Comparison of ENCODE assay signal across 5 worm cellular contexts in the genomic region with DNA sequence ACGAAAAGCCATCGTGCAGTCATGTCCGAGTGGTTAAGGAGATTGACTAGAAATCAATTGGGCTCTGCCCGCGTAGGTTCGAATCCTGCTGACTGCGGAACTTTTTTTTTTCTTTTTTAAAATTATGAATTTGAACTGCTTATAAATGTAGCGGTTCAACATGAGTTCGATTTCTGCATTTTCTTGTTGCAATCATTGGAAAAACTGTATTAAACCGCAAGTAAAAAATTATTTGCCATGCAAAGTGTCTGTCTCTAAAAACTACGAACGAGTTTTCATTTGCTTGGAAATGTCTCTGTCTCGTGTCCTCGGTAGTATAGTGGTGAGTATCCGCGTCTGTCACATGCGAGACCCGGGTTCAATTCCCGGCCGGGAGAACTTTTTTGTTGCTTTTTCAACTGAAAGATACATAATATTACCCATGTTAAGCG.
TF ChIP-seq lines count a peak whose summit lies in the region.

No protein-coding gene starts in this region.

TF ChIP-seq in whole organism, L1 larva, 84 proteins besides CTCF, POLR2A, EP300 and RAD21 (continues in another document):
- TF ChIP-seq rnt-1 (tag; optimal IDR thresholded peaks at IDR 0.05; lab: Kevin White, UChicago) (peak; percentile 48), lin-35 (GFP tag; optimal IDR thresholded peaks at IDR 0.05; lab: Kevin White, UChicago) (peak; percentile 6 to 48), ceh-82 (tag; optimal IDR thresholded peaks at IDR 0.05; lab: Kevin White, UChicago) (peak in 1 of 3 experiments; percentile 46), C16A3.4 (tag; optimal IDR thresholded peaks at IDR 0.05; lab: Kevin White, UChicago) (peak; percentile 43), nhr-77 (tag; optimal IDR thresholded peaks at IDR 0.05; lab: Kevin White, UChicago) (peak; percentile 20), efl-1 (optimal IDR thresholded peaks at IDR 0.05; lab: Kevin White, UChicago) (peak in 1 of 2 experiments; percentile 18), efl-1 (GFP tag; optimal IDR thresholded peaks at IDR 0.05 in 1 of 2; lab: Kevin White, UChicago) (peak in 1 of 2 experiments; percentile 65), irx-1 (tag; optimal IDR thresholded peaks at IDR 0.05; lab: Kevin White, UChicago) (peak; percentile 2), mep-1 (tag; optimal IDR thresholded peaks at IDR 0.05; lab: Kevin White, UChicago) (peak; percentile 8), jun-1 (tag; optimal IDR thresholded peaks at IDR 0.05; lab: Kevin White, UChicago) (peak; percentile 16), mdl-1 (tag; optimal IDR thresholded peaks at IDR 0.05; lab: Kevin White, UChicago) (peak in 1 of 2 experiments; percentile 70), snu-23 (GFP tag; optimal IDR thresholded peaks at IDR 0.05; lab: Kevin White, UChicago) (peak; percentile 59), lin-13 (GFP tag; optimal IDR thresholded peaks at IDR 0.05; lab: Kevin White, UChicago) (peak; percentile 7), lin-14 (GFP tag; optimal IDR thresholded peaks at IDR 0.05; lab: Kevin White, UChicago) (peak; percentile 2), lsy-2 (tag; optimal IDR thresholded peaks at IDR 0.05; lab: Kevin White, UChicago) (peak in 1 of 2 experiments; percentile 46), xbp-1 (tag; optimal IDR thresholded peaks at IDR 0.05; lab: Kevin White, UChicago) (peak; percentile 22)

TF ChIP-seq in whole organism, L3 larva, 47 proteins besides CTCF, POLR2A, EP300 and RAD21:
- TF ChIP-seq nfya-1 (tag; optimal IDR thresholded peaks at IDR 0.05; lab: Kevin White, UChicago; ENCODE audit: insufficient read depth) (peak; percentile 32), elt-2 (tag; optimal IDR thresholded peaks at IDR 0.05; lab: Kevin White, UChicago) (peak; percentile 12), nhr-23 (tag; optimal IDR thresholded peaks at IDR 0.05; lab: Kevin White, UChicago) (peak; percentile 20), lin-39 (tag; optimal IDR thresholded peaks at IDR 0.05; lab: Kevin White, UChicago) (peak; percentile 11), lin-15B (tag; optimal IDR thresholded peaks at IDR 0.05; lab: Kevin White, UChicago) (peak; percentile 1), pha-4 (tag; optimal IDR thresholded peaks at IDR 0.05; lab: Kevin White, UChicago) (peak; percentile 49)

TF ChIP-seq in whole organism, early embryonic, 17 proteins besides CTCF, POLR2A, EP300 and RAD21:
- TF ChIP-seq pes-1 (GFP tag; IDR thresholded peaks at IDR 0.05; lab: Robert Waterston, UW) (peak; percentile 81), scrt-1 (GFP tag; IDR thresholded peaks at IDR 0.05; lab: Robert Waterston, UW) (peak; percentile 61), tbx-11 (GFP tag; IDR thresholded peaks at IDR 0.05; lab: Robert Waterston, UW) (peak; percentile 58), flt-1 (GFP tag; IDR thresholded peaks at IDR 0.05; lab: Robert Waterston, UW) (peak; percentile 83), tbx-37 (GFP tag; conservative IDR thresholded peaks at IDR 0.05; lab: Robert Waterston, UW) (peak; percentile 79)

TF ChIP-seq in whole organism, midembryonic, 9 proteins besides CTCF, POLR2A, EP300 and RAD21:
- peak; percentile 63; the same call in 1 of the 2 replicates for TF ChIP-seq klf-2 (GFP tag; conservative IDR thresholded peaks at IDR 0.05; lab: Robert Waterston, UW)
- peak; percentile 79 for TF ChIP-seq tab-1 (GFP tag; IDR thresholded peaks at IDR 0.05; lab: Robert Waterston, UW)
- TF ChIP-seq flt-1 (GFP tag; IDR thresholded peaks at IDR 0.05; lab: Robert Waterston, UW), result peak; percentile 86
- TF ChIP-seq ztf-29 (GFP tag; IDR thresholded peaks at IDR 0.05; lab: Robert Waterston, UW), result peak; percentile 55; the same call in 1 of the 2 replicates
- peak; percentile 77 for TF ChIP-seq ztf-23 (GFP tag; IDR thresholded peaks at IDR 0.05; lab: Robert Waterston, UW)
- TF ChIP-seq T22C8.4 (GFP tag; IDR thresholded peaks at IDR 0.05; lab: Robert Waterston, UW), result peak; percentile 72
- peak; percentile 53 for TF ChIP-seq ref-1 (GFP tag; conservative IDR thresholded peaks at IDR 0.05; lab: Robert Waterston, UW)

TF ChIP-seq in whole organism, young adult, 124 proteins besides CTCF, POLR2A, EP300 and RAD21:
- TF ChIP-seq nfyb-1 (GFP tag; IDR thresholded peaks at IDR 0.05; lab: Robert Waterston, UW) (0 out of 2 replicates have a peak, but pooled peaks have one; percentile 18), rpc-1 (optimal IDR thresholded peaks at IDR 0.05; lab: Kevin White, UChicago) (peak; percentile 51), rpc-1 (tag; optimal IDR thresholded peaks at IDR 0.05; lab: Kevin White, UChicago) (peak; percentile 84), lin-54 (GFP tag; optimal IDR thresholded peaks at IDR 0.05; lab: Kevin White, UChicago) (peak; percentile 6), die-1 (tag; optimal IDR thresholded peaks at IDR 0.05; lab: Kevin White, UChicago) (peak; percentile 63), Y56A3A.18 (GFP tag; IDR thresholded peaks at IDR 0.05; lab: Robert Waterston, UW) (0 out of 2 replicates have a peak, but pooled peaks have one; percentile 74), lin-26 (GFP tag; IDR thresholded peaks at IDR 0.05; lab: Robert Waterston, UW) (peak; percentile 67), B0261.1 (tag; optimal IDR thresholded peaks at IDR 0.05; lab: Kevin White, UChicago) (peak; percentile 80), pbrm-1 (GFP tag; IDR thresholded peaks at IDR 0.05; lab: Robert Waterston, UW) (peak; percentile 61), nhr-90 (tag; optimal IDR thresholded peaks at IDR 0.05; lab: Kevin White, UChicago) (peak; percentile 5), madf-6 (GFP tag; IDR thresholded peaks at IDR 0.05; lab: Robert Waterston, UW) (peak; percentile 15; the same call in 1 of the 2 replicates), hmg-20 (GFP tag; IDR thresholded peaks at IDR 0.05; lab: Robert Waterston, UW) (peak; percentile 56; the same call in 1 of the 2 replicates), D2030.7 (GFP tag; IDR thresholded peaks at IDR 0.05; lab: Robert Waterston, UW) (peak; percentile 65), lin-40 (tag; optimal IDR thresholded peaks at IDR 0.05; lab: Kevin White, UChicago) (peak; percentile 3), tbp1 (GFP tag; optimal IDR thresholded peaks at IDR 0.05; lab: Kevin White, UChicago) (peak; percentile 84), ceh-100 (GFP tag; IDR thresholded peaks at IDR 0.05; lab: Robert Waterston, UW) (0 out of 2 replicates have a peak, but pooled peaks have one; percentile 18), lir-1 (GFP tag; conservative IDR thresholded peaks at IDR 0.05; lab: Robert Waterston, UW) (0 out of 2 replicates have a peak, but pooled peaks have one; percentile 8), ZK185.1 (tag; optimal IDR thresholded peaks at IDR 0.05; lab: Kevin White, UChicago; ENCODE audit: poor library complexity, severe bottlenecking) (peak; percentile 53), ceh-27 (GFP tag; optimal IDR thresholded peaks at IDR 0.05; lab: Kevin White, UChicago) (peak; percentile 7), snpc-4 (GFP tag; optimal IDR thresholded peaks at IDR 0.05; lab: Kevin White, UChicago) (peak; percentile 26), snpc-4 (tag; optimal IDR thresholded peaks at IDR 0.05; lab: Kevin White, UChicago) (peak in 2 of 4 experiments; percentile 30 to 43), dox-1 (GFP tag; IDR thresholded peaks at IDR 0.05; lab: Robert Waterston, UW) (peak; percentile 53; the same call in 1 of the 2 replicates), ztf-25 (GFP tag; IDR thresholded peaks at IDR 0.05; lab: Robert Waterston, UW) (peak; percentile 52; the same call in 1 of the 2 replicates), ztf-18 (tag; optimal IDR thresholded peaks at IDR 0.05; lab: Kevin White, UChicago) (peak; percentile 24), snpc-3.4 (tag; optimal IDR thresholded peaks at IDR 0.05; lab: Kevin White, UChicago) (peak; percentile 24), ceh-58 (GFP tag; IDR thresholded peaks at IDR 0.05; lab: Robert Waterston, UW) (0 out of 2 replicates have a peak, but pooled peaks have one; percentile 61), Y53G8AR.9 (GFP tag; conservative IDR thresholded peaks at IDR 0.05; lab: Robert Waterston, UW) (peak; percentile 66; the same call in 1 of the 2 replicates), K11D2.4 (GFP tag; IDR thresholded peaks at IDR 0.05; lab: Robert Waterston, UW) (0 out of 2 replicates have a peak, but pooled peaks have one; percentile 13), hmg-1.2 (GFP tag; IDR thresholded peaks at IDR 0.05; lab: Robert Waterston, UW) (peak; percentile 45), mxl-1 (tag; optimal IDR thresholded peaks at IDR 0.05; lab: Kevin White, UChicago) (peak; percentile 3), ceh-40 (GFP tag; IDR thresholded peaks at IDR 0.05; lab: Robert Waterston, UW) (0 out of 2 replicates have a peak, but pooled peaks have one; percentile 12)
